Fruit fly (Drosophila melanogaster) whole organism, embryonic: ENCODE measurements around the gene TfIIA-S.

Source experiments
- Abd-B ChIP-seq: fragments of 200-800 bp; sonication (Bioruptor generic); optimal IDR thresholded peaks from 2 replicates; lab custom pipeline; 2018; ENCODE audit warnings: missing biosample characterization, mild to moderate bottlenecking, missing genetic modification characterization, moderate library complexity
- Adf1 ChIP-seq: fragments of 200-800 bp; sonication (Bioruptor generic); IDR thresholded peaks from 2 replicates; pipeline ENCODE4 v1.3.6; 2022; ENCODE audit warnings: missing biosample characterization, missing genetic modification characterization
- Antp ChIP-seq: fragments of 200-800 bp; sonication (Bioruptor generic); optimal IDR thresholded peaks from 3 replicates; lab custom pipeline; 2016; ENCODE audit warnings: missing biosample characterization, missing genetic modification characterization
- Bgb ChIP-seq: fragments of 200-800 bp; sonication (Bioruptor generic); IDR thresholded peaks from 2 replicates; pipeline ENCODE4 v1.3.6; 2022; ENCODE audit warnings: missing biosample characterization, missing genetic modification characterization; ENCODE audit not compliant: partially characterized antibody
- Blimp-1 ChIP-seq: fragments of 200-800 bp; sonication (Bioruptor generic); optimal IDR thresholded peaks from 3 replicates; lab custom pipeline; 2018; ENCODE audit warnings: missing biosample characterization, missing genetic modification characterization, mild to moderate bottlenecking, moderate library complexity, missing genetic modification reagents
- CG11093 ChIP-seq: fragments of 200-800 bp; sonication (Bioruptor generic); IDR thresholded peaks from 3 replicates; pipeline ENCODE4 v1.3.6; 2022; ENCODE audit warnings: missing biosample characterization, missing genetic modification characterization
- CG12071 ChIP-seq: fragments of 200-800 bp; sonication (Bioruptor generic); optimal IDR thresholded peaks from 3 replicates; lab custom pipeline; 2018; ENCODE audit warnings: missing biosample characterization, mild to moderate bottlenecking, missing genetic modification characterization
- CG12769 ChIP-seq: fragments of 200-800 bp; sonication (Bioruptor generic); optimal IDR thresholded peaks from 2 replicates; lab custom pipeline; 2019; ENCODE audit warnings: missing biosample characterization, mild to moderate bottlenecking, missing genetic modification characterization, moderate library complexity
- CG14860 ChIP-seq: fragments of 200-800 bp; sonication (Bioruptor generic); IDR thresholded peaks from 3 replicates; pipeline ENCODE4 v1.3.6; 2022; ENCODE audit warnings: missing biosample characterization, missing genetic modification characterization; ENCODE audit not compliant: partially characterized antibody
- CG18599 ChIP-seq: fragments of 200-800 bp; sonication (Bioruptor generic); optimal IDR thresholded peaks from 3 replicates; lab custom pipeline; 2017; ENCODE audit warnings: missing biosample characterization, missing genetic modification characterization, mild to moderate bottlenecking, moderate library complexity, missing genetic modification reagents
- CG2875 ChIP-seq: fragments of 200-800 bp; sonication (Bioruptor generic); optimal IDR thresholded peaks from 2 replicates; lab custom pipeline; 2017; ENCODE audit warnings: missing biosample characterization, mild to moderate bottlenecking, missing genetic modification characterization, missing genetic modification reagents
- CG32532 ChIP-seq: fragments of 200-800 bp; sonication (Bioruptor generic); IDR thresholded peaks from 2 replicates; pipeline ENCODE4 v1.3.6; 2022; ENCODE audit warnings: missing biosample characterization, missing genetic modification characterization
- CG4404 ChIP-seq: fragments of 200-800 bp; sonication (Bioruptor generic); IDR thresholded peaks from 2 replicates; pipeline ENCODE4 v1.3.6; 2022; ENCODE audit warnings: missing biosample characterization, missing genetic modification characterization
- CG5180 ChIP-seq: fragments of 200-800 bp; sonication (Bioruptor generic); optimal IDR thresholded peaks from 3 replicates; lab custom pipeline; 2017; ENCODE audit warnings: missing biosample characterization, missing genetic modification characterization, mild to moderate bottlenecking, moderate library complexity, missing genetic modification reagents
- CG7745 ChIP-seq: fragments of 200-800 bp; sonication (Bioruptor generic); optimal IDR thresholded peaks from 2 replicates; lab custom pipeline; 2018; ENCODE audit warnings: missing biosample characterization, mild to moderate bottlenecking, missing genetic modification characterization, moderate library complexity
- CG8089 ChIP-seq: fragments of 200-800 bp; sonication (Bioruptor generic); optimal IDR thresholded peaks from 3 replicates; lab custom pipeline; 2016; ENCODE audit warnings: missing biosample characterization, missing genetic modification characterization
- CG8281 ChIP-seq: fragments of 200-800 bp; sonication (Bioruptor generic); optimal IDR thresholded peaks from 2 replicates; lab custom pipeline; 2018; ENCODE audit warnings: missing biosample characterization, mild to moderate bottlenecking, missing genetic modification characterization, moderate library complexity
- CG8478 ChIP-seq: fragments of >200 bp; optimal IDR thresholded peaks from 2 replicates; lab custom pipeline; 2018
- CG8765 ChIP-seq: fragments of 200-800 bp; sonication (Bioruptor generic); IDR thresholded peaks from 2 replicates; pipeline ENCODE4 v1.3.6; 2022; ENCODE audit warnings: missing biosample characterization, missing genetic modification characterization
- CG9932 ChIP-seq: fragments of 200-800 bp; sonication (Bioruptor generic); IDR thresholded peaks from 2 replicates; pipeline ENCODE4 v1.3.6; 2022; ENCODE audit warnings: missing biosample characterization, missing genetic modification characterization
- CTCF ChIP-seq: fragments of 200-800 bp; sonication (Bioruptor generic); optimal IDR thresholded peaks from 2 replicates; lab custom pipeline; 2017; ENCODE audit warnings: missing biosample characterization, mild to moderate bottlenecking, missing genetic modification characterization, moderate library complexity
- E2f2 ChIP-seq: fragments of 200-800 bp; sonication (Bioruptor generic); IDR thresholded peaks from 2 replicates; pipeline ENCODE4 v1.3.6; 2022; ENCODE audit warnings: missing biosample characterization, missing genetic modification characterization
- HHEX ChIP-seq: fragments of 200-800 bp; sonication (Bioruptor generic); optimal IDR thresholded peaks from 3 replicates; lab custom pipeline; 2017; ENCODE audit warnings: missing biosample characterization, mild to moderate bottlenecking, missing genetic modification characterization, missing genetic modification reagents
- Hey ChIP-seq: fragments of 200-800 bp; sonication (Bioruptor generic); optimal IDR thresholded peaks from 3 replicates; lab custom pipeline; 2018; ENCODE audit warnings: missing biosample characterization, mild to moderate bottlenecking, missing genetic modification characterization
- Hr51 ChIP-seq, 2 experiments: fragments of 200-800 bp; sonication (Bioruptor generic); optimal IDR thresholded peaks; 2 replicates in 1 of 2; 3 replicates in 1 of 2; lab custom pipeline; 2016 to 2018; ENCODE audit warnings: missing biosample characterization in 2 of 2, missing genetic modification characterization in 2 of 2, mild to moderate bottlenecking in 1 of 2, moderate library complexity in 1 of 2
- Med ChIP-seq: fragments of 200-800 bp; sonication (Bioruptor generic); peaks from one replicate; lab custom pipeline; 2016; ENCODE audit warnings: missing biosample characterization, missing genetic modification characterization, mild to moderate bottlenecking, inconsistent platforms, moderate library complexity
- Nf-YA ChIP-seq: fragments of 200-800 bp; sonication (Bioruptor generic); IDR thresholded peaks from 2 replicates; pipeline ENCODE4 v1.3.6; 2022; ENCODE audit warnings: missing biosample characterization, missing genetic modification characterization
- Oaz ChIP-seq: fragments of 200-800 bp; sonication (Bioruptor generic); IDR thresholded peaks from 2 replicates; pipeline ENCODE4 v1.3.6; 2022; ENCODE audit warnings: missing biosample characterization, missing genetic modification characterization
- Ravus ChIP-seq: fragments of 200-800 bp; sonication (Bioruptor generic); IDR thresholded peaks from 2 replicates; pipeline ENCODE4 v1.3.6; 2022; ENCODE audit warnings: missing biosample characterization, missing genetic modification characterization
- Vsx1 ChIP-seq: fragments of 200-800 bp; sonication (Bioruptor generic); optimal IDR thresholded peaks from 2 replicates; lab custom pipeline; 2017; ENCODE audit warnings: missing biosample characterization, mild to moderate bottlenecking, missing genetic modification characterization, missing genetic modification reagents
- amos ChIP-seq: fragments of 200-800 bp; sonication (Bioruptor generic); IDR thresholded peaks from 2 replicates; pipeline ENCODE4 v1.3.6; 2022; ENCODE audit warnings: missing biosample characterization, missing genetic modification characterization; ENCODE audit not compliant: partially characterized antibody
- ap ChIP-seq: fragments of 200-800 bp; sonication (Bioruptor generic); IDR thresholded peaks from 2 replicates; pipeline ENCODE4 v1.3.6; 2022; ENCODE audit warnings: missing biosample characterization, missing genetic modification characterization
- bsh ChIP-seq, 2 experiments: fragments of 200-800 bp; sonication (Bioruptor generic); optimal IDR thresholded peaks; 2 replicates each; lab custom pipeline; 2017 to 2018; ENCODE audit warnings: mild to moderate bottlenecking in 2 of 2, missing biosample characterization in 2 of 2, missing genetic modification characterization in 2 of 2, moderate library complexity in 1 of 2
- cg ChIP-seq: fragments of 200-800 bp; sonication (Bioruptor generic); optimal IDR thresholded peaks from 3 replicates; lab custom pipeline; 2019; ENCODE audit warnings: missing biosample characterization, mild to moderate bottlenecking, missing genetic modification characterization, moderate library complexity
- chinmo ChIP-seq: fragments of 200-800 bp; sonication (Bioruptor generic); IDR thresholded peaks from 4 replicates; pipeline ENCODE4 v1.3.6; 2022; ENCODE audit warnings: missing biosample characterization, missing genetic modification characterization; ENCODE audit not compliant: partially characterized antibody
- ci ChIP-seq: fragments of 200-800 bp; sonication (Bioruptor generic); IDR thresholded peaks from 3 replicates; pipeline ENCODE4 v1.3.6; 2022; ENCODE audit warnings: missing biosample characterization, missing genetic modification characterization
- ems ChIP-seq: fragments of 200-800 bp; sonication (Bioruptor generic); optimal IDR thresholded peaks from 3 replicates; lab custom pipeline; 2016; ENCODE audit warnings: missing biosample characterization, missing genetic modification characterization
- grau ChIP-seq: fragments of 200-800 bp; optimal IDR thresholded peaks from 3 replicates; lab custom pipeline; 2019; ENCODE audit warnings: missing biosample characterization, mild to moderate bottlenecking, missing genetic modification characterization, moderate library complexity
- hb ChIP-seq: fragments of 200-800 bp; sonication (Bioruptor generic); IDR thresholded peaks from 3 replicates; pipeline ENCODE4 v1.3.6; 2022; ENCODE audit warnings: missing biosample characterization, missing genetic modification characterization; ENCODE audit not compliant: partially characterized antibody
- knrl ChIP-seq: fragments of 200-800 bp; sonication (Bioruptor generic); IDR thresholded peaks from 3 replicates; pipeline ENCODE4 v1.3.6; 2022; ENCODE audit warnings: missing biosample characterization, missing genetic modification characterization; ENCODE audit not compliant: partially characterized antibody
- lilli ChIP-seq: fragments of 200-800 bp; sonication (Bioruptor generic); optimal IDR thresholded peaks from 3 replicates; lab custom pipeline; 2016; ENCODE audit warnings: missing biosample characterization, missing genetic modification characterization
- phol ChIP-seq: fragments of 200-800 bp; sonication (Bioruptor generic); optimal IDR thresholded peaks from 3 replicates; lab custom pipeline; 2018; ENCODE audit warnings: missing biosample characterization, mild to moderate bottlenecking, missing genetic modification characterization, moderate library complexity
- seq ChIP-seq: fragments of 200-800 bp; sonication (Bioruptor generic); IDR thresholded peaks from 2 replicates; pipeline ENCODE4 v1.3.6; 2022; ENCODE audit warnings: missing biosample characterization, missing genetic modification characterization
- sim ChIP-seq: fragments of 200-800 bp; sonication (Bioruptor generic); IDR thresholded peaks from 2 replicates; pipeline ENCODE4 v1.3.6; 2022; ENCODE audit warnings: missing biosample characterization, missing genetic modification characterization
- sr ChIP-seq: fragments of 200-800 bp; sonication (Bioruptor generic); IDR thresholded peaks from 3 replicates; pipeline ENCODE4 v1.3.6; 2022; ENCODE audit warnings: missing biosample characterization, missing genetic modification characterization
- ssp ChIP-seq: fragments of 200-800 bp; sonication (Bioruptor generic); IDR thresholded peaks from 2 replicates; pipeline ENCODE4 v1.3.6; 2022; ENCODE audit warnings: missing biosample characterization, missing genetic modification characterization
- stwl ChIP-seq: fragments of 200-800 bp; sonication (Bioruptor generic); optimal IDR thresholded peaks from 3 replicates; lab custom pipeline; 2018; ENCODE audit warnings: missing biosample characterization, mild to moderate bottlenecking, missing genetic modification characterization, moderate library complexity
- vnd ChIP-seq: fragments of 200-800 bp; sonication (Bioruptor generic); IDR thresholded peaks from 3 replicates; pipeline ENCODE4 v1.3.6; 2022; ENCODE audit warnings: missing biosample characterization, missing genetic modification characterization; ENCODE audit not compliant: partially characterized antibody

Gene TfIIA-S

dm6 chr3R:23859365-23859804, 31.5 kb downstream of the TfIIA-S start (continued):
- TF ChIP-seq sr (peak; percentile 55; the same call in 2 of the 3 replicates), Blimp-1 (GFP tag; lab: Kevin White, UChicago) (peak; percentile 33), CG18599 (GFP tag; lab: Kevin White, UChicago) (peak; percentile 59), Hey (peak; percentile 26), ssp (GFP tag; lab: Robert Waterston, UW) (peak; percentile 59), stwl (peak; percentile 46), CG11093 (GFP tag; lab: Robert Waterston, UW) (peak; percentile 52; the same call in 1 of the 3 replicates), bsh (GFP tag; optimal IDR thresholded peaks at IDR 0.05; lab: Kevin White, UChicago) (peak in 1 of 2 experiments; percentile 54), Antp (GFP tag; lab: Kevin White, UChicago) (peak; percentile 67), ems (GFP tag; lab: Kevin White, UChicago) (peak; percentile 56), CG5180 (GFP tag; lab: Kevin White, UChicago) (peak; percentile 28), grau (tag; lab: Kevin White, UChicago) (peak; percentile 45), lilli (GFP tag; lab: Kevin White, UChicago) (peak; percentile 89)
- TF ChIP-seq, all 482 proteins: peak for 322; not testable (repeated sequence) for 160

dm6 chr3R:23849599-23849998, 41.3 kb downstream of the TfIIA-S start:
- no peak for TF ChIP-seq Nf-YA (GFP tag; lab: Robert Waterston, UW)
- TF ChIP-seq ssp (GFP tag; lab: Robert Waterston, UW): no peak
- TF ChIP-seq E2f2 (GFP tag; lab: Robert Waterston, UW): no peak
- peak; percentile 38 for TF ChIP-seq CTCF (GFP tag; lab: Kevin White, UChicago)
- TF ChIP-seq vnd (GFP tag; lab: Robert Waterston, UW): peak; percentile 55; the same call in 2 of the 3 replicates
- no peak for TF ChIP-seq Oaz (GFP tag; lab: Robert Waterston, UW)
- TF ChIP-seq Adf1 (GFP tag; lab: Robert Waterston, UW): no peak
- peak; percentile 53; the same call in 1 of the 3 replicates for TF ChIP-seq CG14860
- TF ChIP-seq Med (GFP tag; lab: Kevin White, UChicago): peak; percentile 56
- no peak for TF ChIP-seq Vsx1 (GFP tag; lab: Kevin White, UChicago)
- no peak for TF ChIP-seq Abd-B
- TF ChIP-seq Bgb: peak; percentile 51
- TF ChIP-seq ci (GFP tag; lab: Robert Waterston, UW): no peak
- no peak for TF ChIP-seq CG4404
- TF ChIP-seq ap (GFP tag; lab: Robert Waterston, UW): no peak
- peak; percentile 47; the same call in 1 of the 2 replicates for TF ChIP-seq amos
- TF ChIP-seq CG2875: no peak
- no peak for TF ChIP-seq hb (GFP tag; lab: Robert Waterston, UW)
- peak; percentile 43; the same call in 1 of the 3 replicates for TF ChIP-seq knrl (GFP tag; lab: Robert Waterston, UW)
- no peak for TF ChIP-seq CG7745 (tag; lab: Kevin White, UChicago)
- TF ChIP-seq sim (GFP tag; lab: Robert Waterston, UW): no peak

dm6 chr3R:23846107-23846506, 44.8 kb downstream of the TfIIA-S start:
- TF ChIP-seq Ravus (GFP tag; lab: Robert Waterston, UW) (no peak), CG12769 (tag; lab: Kevin White, UChicago) (no peak), phol (tag; lab: Kevin White, UChicago) (peak; percentile 14), E2f2 (GFP tag; lab: Robert Waterston, UW) (no peak), CG8478 (lab: Kevin White, UChicago) (peak; percentile 92), Med (GFP tag; lab: Kevin White, UChicago) (peak; percentile 49), CG8281 (tag; lab: Kevin White, UChicago) (no peak), CG12071 (peak; percentile 64), cg (GFP tag; lab: Kevin White, UChicago) (peak; percentile 94), CG8089 (GFP tag; lab: Kevin White, UChicago) (no peak), CG8765 (GFP tag; lab: Robert Waterston, UW) (0 out of 2 replicates have a peak, but pooled peaks have one; percentile 32), Hr51 (GFP tag; optimal IDR thresholded peaks at IDR 0.05; lab: Kevin White, UChicago) (peak in 1 of 2 experiments; percentile 1), CG9932 (GFP tag; lab: Robert Waterston, UW) (0 out of 2 replicates have a peak, but pooled peaks have one; percentile 7), vnd (GFP tag; lab: Robert Waterston, UW) (0 out of 3 replicates have a peak, but pooled peaks have one; percentile 24), HHEX (GFP tag; lab: Kevin White, UChicago) (no peak), seq (GFP tag; lab: Robert Waterston, UW) (peak; percentile 78), chinmo (GFP tag; lab: Robert Waterston, UW) (0 out of 4 replicates have a peak, but pooled peaks have one; percentile 56), CG32532 (peak; percentile 12; the same call in 1 of the 2 replicates)
